Worm (Caenorhabditis elegans): ENCODE results near the gene T06D8.2.

- TF ChIP-seq lin-15B (tag; optimal IDR thresholded peaks at IDR 0.05) = no peak
- no peak for TF ChIP-seq Y48G9A.11 (GFP tag; IDR thresholded peaks at IDR 0.05)
- no peak for TF ChIP-seq lsy-2 (tag; optimal IDR thresholded peaks at IDR 0.05)
- no peak for TF ChIP-seq dve-1 (tag; optimal IDR thresholded peaks at IDR 0.05; ENCODE audit: insufficient read depth)
- no peak for TF ChIP-seq php-3 (GFP tag; IDR thresholded peaks at IDR 0.05)
- TF ChIP-seq fos-1 (tag; optimal IDR thresholded peaks at IDR 0.05) = no peak
- no peak for TF ChIP-seq nhr-237 (tag; optimal IDR thresholded peaks at IDR 0.05)
- TF ChIP-seq unc-130 (GFP tag; optimal IDR thresholded peaks at IDR 0.05) = no peak
- no peak for TF ChIP-seq egl-27 (tag; optimal IDR thresholded peaks at IDR 0.05)
- no peak for TF ChIP-seq nhr-111 (GFP tag; optimal IDR thresholded peaks at IDR 0.05)
- TF ChIP-seq daf-12 (tag; optimal IDR thresholded peaks at IDR 0.05) = no peak
- TF ChIP-seq pha-4 (GFP tag; IDR thresholded peaks at IDR 0.05) = no peak
- TF ChIP-seq pha-4 (tag; optimal IDR thresholded peaks at IDR 0.05) = no peak
- no peak for TF ChIP-seq mdl-1 (tag; optimal IDR thresholded peaks at IDR 0.05)
Measured at ce11 chrII:11192488-11192887, 34.0 kb upstream of the T06D8.2 start.
